Worm (Caenorhabditis elegans) whole organism, young adult: Measurements from ENCODE around the gene ZC13.2.

ENCODE experiments used
- B0035.1 ChIP-seq: sonication (generic microtip); optimal IDR thresholded peaks from 2 replicates; lab custom pipeline; 2016; ENCODE audit warnings: missing genetic modification characterization, mild to moderate bottlenecking, missing compliant biosample characterization, missing genotype, missing genetic modification reagents
- B0336.3 ChIP-seq: fragments of 200-800 bp; sonication (Bioruptor generic); IDR thresholded peaks from 2 replicates; pipeline ENCODE4 v1.3.6; 2022; ENCODE audit warnings: missing genetic modification characterization, missing compliant biosample characterization
- C17E4.6 ChIP-seq: fragments of 200-800 bp; sonication (Bioruptor generic); IDR thresholded peaks from 2 replicates; pipeline ENCODE4 v1.3.6; 2022; ENCODE audit warnings: missing genetic modification reagents, missing genetic modification characterization, missing compliant biosample characterization
- F33H1.4 ChIP-seq: fragments of 200-800 bp; sonication (Bioruptor generic); IDR thresholded peaks from 2 replicates; pipeline ENCODE4 v1.3.6; 2022; ENCODE audit warnings: missing genetic modification reagents, missing genetic modification characterization, missing compliant biosample characterization
- K11D2.4 ChIP-seq: fragments of 200-800 bp; sonication (Bioruptor generic); IDR thresholded peaks from 2 replicates; pipeline ENCODE4 v1.3.6; 2022; ENCODE audit warnings: missing genetic modification reagents, missing genetic modification characterization, missing compliant biosample characterization
- Y79H2A.3 ChIP-seq: fragments of 200-800 bp; sonication (Bioruptor generic); conservative IDR thresholded peaks from 2 replicates; pipeline ENCODE4 v1.3.6; 2022; ENCODE audit warnings: missing genetic modification reagents, missing genetic modification characterization, missing compliant biosample characterization
- ZK185.1 ChIP-seq: sonication (generic microtip); optimal IDR thresholded peaks from 2 replicates; lab custom pipeline; 2016; ENCODE audit warnings: mild to moderate bottlenecking, missing genetic modification characterization, missing compliant biosample characterization; ENCODE audit not compliant: poor library complexity, severe bottlenecking
- aptf-3 ChIP-seq: fragments of 200-800 bp; sonication (Bioruptor generic); IDR thresholded peaks from 2 replicates; pipeline ENCODE4 v1.3.6; 2022; ENCODE audit warnings: missing genetic modification characterization, missing compliant biosample characterization
- attf-3 ChIP-seq: fragments of 200-800 bp; sonication (Bioruptor generic); conservative IDR thresholded peaks from 2 replicates; pipeline ENCODE4 v1.3.6; 2022; ENCODE audit warnings: missing genetic modification reagents, missing genetic modification characterization, missing compliant biosample characterization
- attf-5 ChIP-seq: fragments of 200-800 bp; sonication (Bioruptor generic); optimal IDR thresholded peaks from 2 replicates; lab custom pipeline; 2018; ENCODE audit warnings: mild to moderate bottlenecking, missing genetic modification characterization, missing compliant biosample characterization
- bed-2 ChIP-seq: fragments of 200-800 bp; sonication (Bioruptor generic); IDR thresholded peaks from 2 replicates; pipeline ENCODE4 v1.3.6; 2022; ENCODE audit warnings: missing genetic modification reagents, missing genetic modification characterization, missing compliant biosample characterization
- cebp-1 ChIP-seq, 2 experiments: fragments of 200-800 bp in 1 of 2; sonication (Bioruptor generic) in 1 of 2; sonication (generic microtip) in 1 of 2; IDR thresholded peaks in 1 of 2; optimal IDR thresholded peaks in 1 of 2; 2 replicates each; pipeline versions ENCODE4 v1.3.6 to Lab custom; 2017 to 2022; ENCODE audit warnings: missing compliant biosample characterization in 2 of 2, missing genetic modification characterization in 2 of 2, mild to moderate bottlenecking in 1 of 2, missing genetic modification reagents in 1 of 2, moderate library complexity in 1 of 2
- cebp-2 ChIP-seq: fragments of 200-800 bp; sonication (Bioruptor generic); IDR thresholded peaks from 2 replicates; pipeline ENCODE4 v1.3.6; 2022; ENCODE audit warnings: missing genetic modification characterization, missing compliant biosample characterization
- ceh-27 ChIP-seq: fragments of 200-800 bp; sonication (Bioruptor generic); optimal IDR thresholded peaks from 2 replicates; lab custom pipeline; 2018; ENCODE audit warnings: mild to moderate bottlenecking, missing genetic modification characterization, moderate library complexity, missing compliant biosample characterization
- dox-1 ChIP-seq: fragments of 200-800 bp; sonication (Bioruptor generic); IDR thresholded peaks from 2 replicates; pipeline ENCODE4 v1.3.6; 2022; ENCODE audit warnings: missing genetic modification reagents, missing genetic modification characterization, missing compliant biosample characterization
- dpff-1 ChIP-seq: sonication (generic microtip); optimal IDR thresholded peaks from 2 replicates; lab custom pipeline; 2017; ENCODE audit warnings: mild to moderate bottlenecking, missing genetic modification characterization, missing compliant biosample characterization
- egl-44 ChIP-seq: fragments of 200-800 bp; sonication (Bioruptor generic); IDR thresholded peaks from 2 replicates; pipeline ENCODE4 v1.3.6; 2022; ENCODE audit warnings: missing genetic modification reagents, missing genetic modification characterization, missing compliant biosample characterization
- egrh-3 ChIP-seq: fragments of 200-800 bp; sonication (Bioruptor generic); IDR thresholded peaks from 2 replicates; pipeline ENCODE4 v1.3.6; 2022; ENCODE audit warnings: missing genetic modification reagents, missing genetic modification characterization, missing compliant biosample characterization
- ets-4 ChIP-seq: fragments of 200-800 bp; sonication (Bioruptor generic); optimal IDR thresholded peaks from 2 replicates; lab custom pipeline; 2018; ENCODE audit warnings: mild to moderate bottlenecking, missing genetic modification characterization, missing compliant biosample characterization
- hlh-26 ChIP-seq: fragments of 200-800 bp; sonication (Bioruptor generic); conservative IDR thresholded peaks from 2 replicates; pipeline ENCODE4 v1.3.6; 2022; ENCODE audit warnings: missing genetic modification reagents, missing genetic modification characterization, missing compliant biosample characterization
- hsf-1 ChIP-seq: fragments of 200-800 bp; sonication (Bioruptor generic); IDR thresholded peaks from 2 replicates; pipeline ENCODE4 v1.3.6; 2022; ENCODE audit warnings: missing genetic modification reagents, missing genetic modification characterization, missing compliant biosample characterization
- let-526 ChIP-seq: fragments of 200-800 bp; sonication (Bioruptor generic); IDR thresholded peaks from 2 replicates; pipeline ENCODE4 v1.3.6; 2022; ENCODE audit warnings: missing genetic modification reagents, missing genetic modification characterization, missing compliant biosample characterization
- let-607 ChIP-seq, 2 experiments: fragments of 200-800 bp in 1 of 2; sonication (Bioruptor generic) in 1 of 2; sonication (generic microtip) in 1 of 2; optimal IDR thresholded peaks; 2 replicates each; lab custom pipeline; 2016 to 2018; ENCODE audit warnings: mild to moderate bottlenecking in 2 of 2, missing compliant biosample characterization in 2 of 2, missing genetic modification characterization in 2 of 2, moderate library complexity in 2 of 2, missing genotype in 1 of 2
- lin-40 ChIP-seq: sonication (generic microtip); optimal IDR thresholded peaks from 2 replicates; lab custom pipeline; 2016; ENCODE audit warnings: missing genetic modification characterization, mild to moderate bottlenecking, missing compliant biosample characterization, missing genotype, missing genetic modification reagents
- lsy-27 ChIP-seq: sonication (generic microtip); optimal IDR thresholded peaks from 2 replicates; lab custom pipeline; 2017; ENCODE audit warnings: missing genetic modification characterization, mild to moderate bottlenecking, missing compliant biosample characterization, antibody characterized with exemption, missing genotype, borderline replicate concordance; ENCODE audit not compliant: insufficient read depth
- madf-3 ChIP-seq: fragments of 200-800 bp; sonication (Bioruptor generic); IDR thresholded peaks from 2 replicates; pipeline ENCODE4 v1.3.6; 2022; ENCODE audit warnings: missing genetic modification reagents, missing genetic modification characterization, missing compliant biosample characterization
- mcd-1 ChIP-seq: fragments of 200-800 bp; sonication (Bioruptor generic); IDR thresholded peaks from 2 replicates; pipeline ENCODE4 v1.3.6; 2022; ENCODE audit warnings: missing genetic modification reagents, missing genetic modification characterization, missing compliant biosample characterization
- mel-28 ChIP-seq: sonication (generic microtip); optimal IDR thresholded peaks from 2 replicates; lab custom pipeline; 2016; ENCODE audit warnings: borderline replicate concordance, mild to moderate bottlenecking, missing genetic modification characterization, missing compliant biosample characterization
- mxl-1 ChIP-seq: sonication (generic microtip); optimal IDR thresholded peaks from 2 replicates; lab custom pipeline; 2016; ENCODE audit warnings: missing genetic modification characterization, missing compliant biosample characterization
- nfyb-1 ChIP-seq: fragments of 200-800 bp; sonication (Bioruptor generic); IDR thresholded peaks from 2 replicates; pipeline ENCODE4 v1.3.6; 2022; ENCODE audit warnings: missing genetic modification reagents, missing genetic modification characterization, missing compliant biosample characterization
- nhr-90 ChIP-seq: sonication (generic microtip); optimal IDR thresholded peaks from 2 replicates; lab custom pipeline; 2016; ENCODE audit warnings: missing genotype, mild to moderate bottlenecking, missing genetic modification characterization, missing compliant biosample characterization
- pbrm-1 ChIP-seq: fragments of 200-800 bp; sonication (Bioruptor generic); IDR thresholded peaks from 2 replicates; pipeline ENCODE4 v1.3.6; 2022; ENCODE audit warnings: missing genetic modification reagents, missing genetic modification characterization, missing compliant biosample characterization
- rcor-1 ChIP-seq: fragments of 200-800 bp; sonication (Bioruptor generic); IDR thresholded peaks from 2 replicates; pipeline ENCODE4 v1.3.6; 2022; ENCODE audit warnings: missing genetic modification reagents, missing genetic modification characterization, missing compliant biosample characterization
- rec-8 ChIP-seq, 2 experiments: sonication (generic microtip); optimal IDR thresholded peaks; 2 replicates each; lab custom pipeline; 2016; ENCODE audit warnings: mild to moderate bottlenecking in 2 of 2, missing genetic modification characterization in 2 of 2, missing genetic modification reagents in 2 of 2, missing genotype in 2 of 2, missing biosample characterization in 1 of 2, missing compliant biosample characterization in 1 of 2, moderate library complexity in 1 of 2
- repo-1 ChIP-seq: sonication (generic microtip); optimal IDR thresholded peaks from 2 replicates; lab custom pipeline; 2017; ENCODE audit warnings: mild to moderate bottlenecking, missing genetic modification characterization, missing compliant biosample characterization
- rpc-1 ChIP-seq, 2 experiments: fragments of 150-350 bp in 1 of 2; sonication (generic microtip) in 1 of 2; optimal IDR thresholded peaks; 2 replicates each; lab custom pipeline; 2014 to 2018; ENCODE audit warnings: missing biosample characterization in 1 of 2, missing genetic modification characterization in 1 of 2, missing genetic modification reagents in 1 of 2, missing genotype in 1 of 2
- snpc-3.4 ChIP-seq: sonication (generic microtip); optimal IDR thresholded peaks from 2 replicates; lab custom pipeline; 2017; ENCODE audit warnings: missing genetic modification characterization, mild to moderate bottlenecking, missing compliant biosample characterization, antibody characterized with exemption, moderate library complexity, missing genotype, missing genetic modification reagents
- tbx-9 ChIP-seq: sonication (generic microtip); optimal IDR thresholded peaks from 2 replicates; lab custom pipeline; 2016; ENCODE audit warnings: borderline replicate concordance, missing genetic modification characterization, inconsistent platforms, missing compliant biosample characterization
- unc-130 ChIP-seq: sonication (generic microtip); optimal IDR thresholded peaks from 2 replicates; lab custom pipeline; 2016; ENCODE audit warnings: missing genetic modification reagents, missing genetic modification characterization, missing compliant biosample characterization
- ztf-26 ChIP-seq: sonication (generic microtip); optimal IDR thresholded peaks from 2 replicates; lab custom pipeline; 2017; ENCODE audit warnings: missing genetic modification characterization, missing compliant biosample characterization
- ztf-3 ChIP-seq: fragments of 200-800 bp; sonication (Bioruptor generic); optimal IDR thresholded peaks from 2 replicates; lab custom pipeline; 2018; ENCODE audit warnings: mild to moderate bottlenecking, missing genetic modification characterization, missing compliant biosample characterization
- ztf-6 ChIP-seq: fragments of 200-800 bp; sonication (Bioruptor generic); IDR thresholded peaks from 2 replicates; pipeline ENCODE4 v1.3.6; 2022; ENCODE audit warnings: missing genetic modification reagents, missing genetic modification characterization, missing compliant biosample characterization

Gene ZC13.2

DNA sequence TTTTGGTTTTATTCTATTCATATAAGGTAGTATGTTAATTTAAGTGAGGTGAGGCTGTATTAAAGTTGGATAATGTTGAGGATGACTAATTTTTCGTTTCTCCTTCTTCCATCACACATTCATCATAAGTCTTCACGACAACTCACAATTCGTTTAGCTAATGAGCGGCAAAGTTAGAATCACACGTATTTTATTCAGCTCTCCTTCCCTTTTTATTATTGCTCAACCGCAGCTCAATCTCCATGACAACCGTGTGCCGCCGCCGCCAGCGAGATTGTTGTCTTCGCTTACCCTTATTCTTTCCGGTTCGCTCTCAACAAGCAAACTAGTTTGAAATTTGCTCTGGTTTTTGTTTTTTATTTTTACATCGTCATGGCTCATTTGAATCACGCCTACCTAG lies at the start of gene ZC13.2:
ZC13.2 (plus strand) TSS at position 301 of the 400 bp plus-strand sequence.
- TF ChIP-seq mxl-1 (tag; lab: Kevin White, UChicago) (no peak), dox-1 (GFP tag; lab: Robert Waterston, UW) (no peak)

DNA sequence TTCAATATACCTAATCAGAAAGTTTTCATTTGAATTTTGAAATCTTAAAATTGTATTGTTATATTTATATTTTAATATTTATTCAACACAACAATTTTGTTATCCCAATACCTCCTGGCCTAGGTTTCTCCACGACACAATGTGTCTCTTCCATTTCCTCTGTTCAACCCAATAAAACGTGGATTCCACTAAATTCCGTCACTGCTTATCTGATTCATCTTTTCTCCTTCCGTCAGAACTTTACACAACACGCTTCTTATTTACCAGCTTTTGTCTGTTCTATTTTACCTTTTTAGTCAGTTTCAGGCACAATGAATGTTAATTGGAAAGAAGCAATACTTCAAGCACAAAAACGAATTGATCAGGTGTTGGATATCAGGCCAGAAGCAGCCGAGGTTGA lies 46.0 kb upstream of the ZC13.2 start, which contains the start of gene F39H12.1:
F39H12.1 (plus strand) TSS at position 301 of the 400 bp plus-strand sequence.
- TF ChIP-seq attf-5 (GFP tag; lab: Kevin White, UChicago) (no peak), ets-4 (GFP tag; lab: Kevin White, UChicago) (no peak), nfyb-1 (no peak)

DNA sequence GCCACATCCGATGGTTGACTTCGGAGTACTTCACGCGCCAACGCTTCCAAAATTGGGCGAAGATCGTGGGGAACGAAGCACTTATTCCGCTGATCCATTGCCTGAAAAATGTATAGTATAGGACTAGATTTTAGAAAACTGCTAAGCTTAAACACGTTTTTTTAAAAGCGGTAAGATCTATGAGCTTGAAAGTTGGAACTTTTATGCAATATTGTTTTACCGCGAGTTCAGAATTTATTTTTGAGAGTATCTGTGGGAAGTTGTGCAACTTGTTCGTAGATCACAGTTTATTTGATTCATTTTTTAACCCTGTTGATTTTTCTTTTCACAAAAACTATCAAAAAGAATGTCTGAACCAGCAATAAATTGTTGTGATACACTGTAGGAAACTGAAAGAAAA lies 39.1 kb upstream of the ZC13.2 start, which contains the start of gene F39H12.3:
F39H12.3 (minus strand) TSS at position 101 of the 400 bp plus-strand sequence.
- TF ChIP-seq egl-44 (GFP tag; lab: Robert Waterston, UW) (no peak), F33H1.4 (GFP tag; lab: Robert Waterston, UW) (no peak), cebp-1 (GFP tag; IDR thresholded peaks at IDR 0.05; lab: Robert Waterston, UW) (no peak), cebp-1 (tag; optimal IDR thresholded peaks at IDR 0.05; lab: Kevin White, UChicago) (no peak), hsf-1 (GFP tag; lab: Robert Waterston, UW) (no peak), let-607 (tag; optimal IDR thresholded peaks at IDR 0.05; lab: Kevin White, UChicago) (no peak), repo-1 (no peak), cebp-2 (GFP tag; lab: Robert Waterston, UW) (no peak), lsy-27 (no peak), rec-8 (tag; optimal IDR thresholded peaks at IDR 0.05; lab: Kevin White, UChicago) (no peak)

DNA sequence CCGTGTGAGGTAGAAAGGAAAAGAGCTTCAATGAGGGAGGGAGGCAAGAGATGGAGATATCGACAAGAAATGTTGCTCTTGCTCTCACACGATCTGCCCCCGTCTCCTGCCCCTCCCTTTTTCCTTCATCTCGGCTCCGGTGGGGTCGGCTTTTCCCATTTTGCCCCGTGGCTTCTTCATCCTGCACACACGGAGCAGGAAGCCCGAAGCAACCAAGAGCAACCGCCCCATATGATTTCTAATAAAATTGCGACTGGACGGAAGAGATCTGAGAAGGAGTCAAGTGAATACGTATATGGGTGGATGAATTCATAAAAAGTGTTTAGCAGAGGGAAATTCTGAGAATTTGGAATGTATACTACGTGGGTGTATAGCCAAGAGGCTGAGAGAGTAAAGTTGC lies 35.8 kb upstream of the ZC13.2 start:
- no peak for TF ChIP-seq Y79H2A.3 (GFP tag; lab: Robert Waterston, UW)
- no peak for TF ChIP-seq ztf-6 (GFP tag; lab: Robert Waterston, UW)
- no peak for TF ChIP-seq unc-130 (GFP tag; lab: Kevin White, UChicago)
- no peak for TF ChIP-seq K11D2.4 (GFP tag; lab: Robert Waterston, UW)
- no peak for TF ChIP-seq ZK185.1
- TF ChIP-seq snpc-3.4 (tag; lab: Kevin White, UChicago): no peak
- no peak for TF ChIP-seq ztf-26
- TF ChIP-seq ztf-3: no peak
- no peak for TF ChIP-seq dpff-1 (tag; lab: Kevin White, UChicago)
- no peak for TF ChIP-seq lin-40 (tag; lab: Kevin White, UChicago)
- TF ChIP-seq mel-28 (tag; lab: Kevin White, UChicago): no peak
- TF ChIP-seq pbrm-1 (GFP tag; lab: Robert Waterston, UW): no peak
- no peak for TF ChIP-seq B0336.3 (GFP tag; lab: Robert Waterston, UW)
- no peak for TF ChIP-seq bed-2 (GFP tag; lab: Robert Waterston, UW)
- peak; percentile 14; the same call in 1 of the 2 replicates for TF ChIP-seq egrh-3 (GFP tag; lab: Robert Waterston, UW)
- 0 out of 2 replicates have a peak, but pooled peaks have one; percentile 42 for TF ChIP-seq madf-3 (GFP tag; lab: Robert Waterston, UW)
- TF ChIP-seq C17E4.6: no peak
- TF ChIP-seq rpc-1 (optimal IDR thresholded peaks at IDR 0.05; lab: Kevin White, UChicago): no peak
- TF ChIP-seq rpc-1 (tag; optimal IDR thresholded peaks at IDR 0.05; lab: Kevin White, UChicago): no peak
- TF ChIP-seq tbx-9 (tag; lab: Kevin White, UChicago): no peak
- no peak for TF ChIP-seq hlh-26 (GFP tag; lab: Robert Waterston, UW)
- no peak for TF ChIP-seq let-526
- TF ChIP-seq mcd-1 (GFP tag; lab: Robert Waterston, UW): no peak
- TF ChIP-seq attf-3 (GFP tag; lab: Robert Waterston, UW): no peak
- TF ChIP-seq ceh-27 (GFP tag; lab: Kevin White, UChicago): no peak
- TF ChIP-seq B0035.1 (tag; lab: Kevin White, UChicago): no peak
- TF ChIP-seq nhr-90 (tag; lab: Kevin White, UChicago): no peak
- TF ChIP-seq aptf-3 (GFP tag; lab: Robert Waterston, UW): no peak
- TF ChIP-seq repo-1: no peak
- peak; percentile 16; the same call in 1 of the 2 replicates for TF ChIP-seq rcor-1 (GFP tag; lab: Robert Waterston, UW)
